Worm (Caenorhabditis elegans): ENCODE results near the gene F10G2.7.

- no peak for TF ChIP-seq nhr-77 (tag; optimal IDR thresholded peaks at IDR 0.05)
- TF ChIP-seq egl-27 (tag; optimal IDR thresholded peaks at IDR 0.05): no peak
- TF ChIP-seq dmd-8 (GFP tag; IDR thresholded peaks at IDR 0.05): no peak
- no peak for TF ChIP-seq saeg-2 (GFP tag; IDR thresholded peaks at IDR 0.05)
- no peak for TF ChIP-seq lin-13 (GFP tag; optimal IDR thresholded peaks at IDR 0.05)
- TF ChIP-seq ceh-28 (tag; optimal IDR thresholded peaks at IDR 0.05): no peak
- TF ChIP-seq nhr-6 (tag; optimal IDR thresholded peaks at IDR 0.05): no peak
- TF ChIP-seq jun-1 (tag; optimal IDR thresholded peaks at IDR 0.05): no peak
- no peak for TF ChIP-seq nhr-28 (tag; optimal IDR thresholded peaks at IDR 0.05)
- no peak for TF ChIP-seq mdl-1 (tag; optimal IDR thresholded peaks at IDR 0.05)
- TF ChIP-seq nhr-76 (tag; optimal IDR thresholded peaks at IDR 0.05): no peak
- TF ChIP-seq ama-1 (optimal IDR thresholded peaks at IDR 0.05): no peak
These were observed 6.2 kb downstream of the F10G2.7 start, which contains the start of gene F10G2.2 for ce11 chrV:7330868-7331267.
